Fruit fly (Drosophila melanogaster) Kc167 (cell line): ENCODE data around the gene CG13040.

Experiments
- h ChIP-seq: fragments of >200 bp; optimal IDR thresholded peaks from 3 replicates; lab custom pipeline; 2018; ENCODE audit warnings: missing external identifiers
- insv ChIP-seq: fragments of >200 bp; optimal IDR thresholded peaks from 3 replicates; lab custom pipeline; 2018; ENCODE audit warnings: missing external identifiers
- psq ChIP-seq: fragments of >200 bp; optimal IDR thresholded peaks from 2 replicates; lab custom pipeline; 2017; ENCODE audit warnings: missing external identifiers

- TF ChIP-seq h (lab: Kevin White, UChicago), result no peak
- no peak for TF ChIP-seq insv (lab: Kevin White, UChicago)
- TF ChIP-seq psq (lab: Kevin White, UChicago), result no peak
Observed at dm6 chr3L:16361200-16361815, 34.8 kb upstream of the CG13040 start.
